Fruit fly (Drosophila melanogaster) whole organism, prepupa: ENCODE results near the gene Oatp33Eb.

Experiments used
- CG10669 ChIP-seq: fragments of 200-800 bp; sonication (Bioruptor generic); optimal IDR thresholded peaks from 3 replicates; lab custom pipeline; 2018; ENCODE audit warnings: missing biosample characterization, mild to moderate bottlenecking, missing genetic modification characterization, moderate library complexity
- CG11294 ChIP-seq: fragments of 200-800 bp; sonication (Bioruptor generic); IDR thresholded peaks from 2 replicates; pipeline ENCODE4 v1.3.6; 2022; ENCODE audit warnings: missing biosample characterization, missing genetic modification characterization
- CG3919 ChIP-seq: fragments of 200-800 bp; sonication (Bioruptor generic); optimal IDR thresholded peaks from 3 replicates; lab custom pipeline; 2016; ENCODE audit warnings: missing biosample characterization, missing genetic modification characterization
- CG6854 ChIP-seq: fragments of 200-800 bp; sonication (Bioruptor generic); optimal IDR thresholded peaks from 2 replicates; lab custom pipeline; 2017; ENCODE audit warnings: missing biosample characterization, mild to moderate bottlenecking, missing genetic modification characterization
- Sox14 ChIP-seq: fragments of 200-800 bp; sonication (Bioruptor generic); optimal IDR thresholded peaks from 3 replicates; lab custom pipeline; 2016; ENCODE audit warnings: missing biosample characterization, missing genetic modification characterization

dm6 chr2L:12421188-12421587 lies 27.1 kb upstream of the Oatp33Eb start:
- TF ChIP-seq Sox14 (GFP tag; lab: Kevin White, UChicago), result no peak
- TF ChIP-seq CG3919 (GFP tag; lab: Kevin White, UChicago), result no peak
- TF ChIP-seq CG6854, result no peak
- TF ChIP-seq CG11294 (GFP tag; lab: Robert Waterston, UW), result no peak
- TF ChIP-seq CG10669 (GFP tag; lab: Kevin White, UChicago), result no peak
